Fruit fly (Drosophila melanogaster) whole organism, embryonic: ENCODE data around the gene galla-2.

ENCODE experiments used
- B-H1 ChIP-seq: fragments of 200-800 bp; sonication (Bioruptor generic); IDR thresholded peaks from 3 replicates; pipeline ENCODE4 v1.3.6; 2022; ENCODE audit warnings: missing biosample characterization, missing genetic modification characterization
- Bdp1 ChIP-seq: fragments of 200-800 bp; sonication (Bioruptor generic); optimal IDR thresholded peaks from 3 replicates; lab custom pipeline; 2016; ENCODE audit warnings: missing biosample characterization, missing genetic modification characterization
- Bteb2 ChIP-seq: fragments of 200-800 bp; sonication (Bioruptor generic); optimal IDR thresholded peaks from 2 replicates; lab custom pipeline; 2016; ENCODE audit warnings: missing biosample characterization, missing genetic modification characterization
- CG10543 ChIP-seq: fragments of 200-800 bp; sonication (Bioruptor generic); optimal IDR thresholded peaks from 3 replicates; lab custom pipeline; 2017; ENCODE audit warnings: missing biosample characterization, mild to moderate bottlenecking, missing genetic modification characterization, moderate library complexity
- CG12219 ChIP-seq: fragments of 200-800 bp; sonication (Bioruptor generic); optimal IDR thresholded peaks from 3 replicates; lab custom pipeline; 2018; ENCODE audit warnings: missing biosample characterization, mild to moderate bottlenecking, missing genetic modification characterization
- CG12299 ChIP-seq: fragments of 200-800 bp; sonication (Bioruptor generic); optimal IDR thresholded peaks from 2 replicates; lab custom pipeline; 2018; ENCODE audit warnings: missing biosample characterization, mild to moderate bottlenecking, missing genetic modification characterization
- CG12391 ChIP-seq: fragments of 200-800 bp; sonication (Bioruptor generic); optimal IDR thresholded peaks from 3 replicates; lab custom pipeline; 2018; ENCODE audit warnings: missing biosample characterization, mild to moderate bottlenecking, missing genetic modification characterization, moderate library complexity
- CG13287 ChIP-seq: fragments of 200-800 bp; sonication (Bioruptor generic); IDR thresholded peaks from 2 replicates; pipeline ENCODE4 v1.3.6; 2022; ENCODE audit warnings: missing biosample characterization, missing genetic modification characterization; ENCODE audit not compliant: partially characterized antibody
- CG14014 ChIP-seq: fragments of 200-800 bp; sonication (Bioruptor generic); IDR thresholded peaks from 2 replicates; pipeline ENCODE4 v1.3.6; 2022; ENCODE audit warnings: missing biosample characterization, missing genetic modification characterization
- CG15073 ChIP-seq: fragments of 200-800 bp; sonication (Bioruptor generic); optimal IDR thresholded peaks from 2 replicates; lab custom pipeline; 2016; ENCODE audit warnings: missing biosample characterization, missing genetic modification characterization
- CG15514 ChIP-seq: fragments of 200-800 bp; sonication (Bioruptor generic); optimal IDR thresholded peaks from 3 replicates; lab custom pipeline; 2017; ENCODE audit warnings: missing biosample characterization, missing genetic modification characterization, mild to moderate bottlenecking, moderate library complexity, missing genetic modification reagents
- CG18262 ChIP-seq: fragments of 200-800 bp; optimal IDR thresholded peaks from 3 replicates; lab custom pipeline; 2019; ENCODE audit warnings: missing biosample characterization, mild to moderate bottlenecking, missing genetic modification characterization, moderate library complexity
- CG2116 ChIP-seq: fragments of 200-800 bp; sonication (Bioruptor generic); optimal IDR thresholded peaks from 3 replicates; lab custom pipeline; 2018; ENCODE audit warnings: missing biosample characterization, mild to moderate bottlenecking, missing genetic modification characterization
- CG2120 ChIP-seq: fragments of 200-800 bp; sonication (Bioruptor generic); optimal IDR thresholded peaks from 3 replicates; lab custom pipeline; 2016; ENCODE audit warnings: missing biosample characterization, missing genetic modification characterization
- CG31388 ChIP-seq: fragments of 200-800 bp; sonication (Bioruptor generic); optimal IDR thresholded peaks from 2 replicates; lab custom pipeline; 2016; ENCODE audit warnings: missing biosample characterization, missing genetic modification characterization
- CG3995 ChIP-seq: fragments of 200-800 bp; sonication (Bioruptor generic); optimal IDR thresholded peaks from 3 replicates; lab custom pipeline; 2016; ENCODE audit warnings: missing biosample characterization, missing genetic modification characterization
- CG4707 ChIP-seq: fragments of 200-800 bp; sonication (Bioruptor generic); optimal IDR thresholded peaks from 2 replicates; lab custom pipeline; 2018; ENCODE audit warnings: missing biosample characterization, mild to moderate bottlenecking, missing genetic modification characterization, moderate library complexity
- CG6254 ChIP-seq: fragments of 200-800 bp; sonication (Bioruptor generic); optimal IDR thresholded peaks from 3 replicates; lab custom pipeline; 2017; ENCODE audit warnings: mild to moderate bottlenecking, missing biosample characterization, missing genetic modification reagents, missing genetic modification characterization
- CG7357 ChIP-seq: fragments of 200-800 bp; sonication (Bioruptor generic); IDR thresholded peaks from 3 replicates; pipeline ENCODE4 v1.3.6; 2022; ENCODE audit warnings: missing biosample characterization, missing genetic modification characterization
- CG7745 ChIP-seq: fragments of 200-800 bp; sonication (Bioruptor generic); optimal IDR thresholded peaks from 2 replicates; lab custom pipeline; 2018; ENCODE audit warnings: missing biosample characterization, mild to moderate bottlenecking, missing genetic modification characterization, moderate library complexity
- CoRest ChIP-seq: fragments of 200-800 bp; sonication (Bioruptor generic); optimal IDR thresholded peaks from 3 replicates; lab custom pipeline; 2018; ENCODE audit warnings: missing biosample characterization, mild to moderate bottlenecking, missing genetic modification characterization, moderate library complexity
- Doc2 ChIP-seq: fragments of 200-800 bp; sonication (Bioruptor generic); IDR thresholded peaks from 2 replicates; pipeline ENCODE4 v1.3.6; 2022; ENCODE audit warnings: missing biosample characterization, missing genetic modification characterization
- E2f2 ChIP-seq: fragments of 200-800 bp; sonication (Bioruptor generic); IDR thresholded peaks from 2 replicates; pipeline ENCODE4 v1.3.6; 2022; ENCODE audit warnings: missing biosample characterization, missing genetic modification characterization
- H15 ChIP-seq: fragments of 200-800 bp; sonication (Bioruptor generic); IDR thresholded peaks from 3 replicates; pipeline ENCODE4 v1.3.6; 2022; ENCODE audit warnings: missing biosample characterization, missing genetic modification characterization
- Hmr ChIP-seq: fragments of 200-800 bp; sonication (Bioruptor generic); optimal IDR thresholded peaks from 3 replicates; lab custom pipeline; 2017; ENCODE audit warnings: mild to moderate bottlenecking, missing biosample characterization, missing genetic modification reagents, missing genetic modification characterization
- Lim3 ChIP-seq: fragments of 200-800 bp; sonication (Bioruptor generic); IDR thresholded peaks from 2 replicates; pipeline ENCODE4 v1.3.6; 2022; ENCODE audit warnings: missing biosample characterization, missing genetic modification characterization
- Lpt ChIP-seq: fragments of >200 bp; optimal IDR thresholded peaks from 2 replicates; lab custom pipeline; 2018; ENCODE audit warnings: missing biosample characterization, missing genetic modification characterization
- Mad ChIP-seq: fragments of 200-800 bp; sonication (Bioruptor generic); optimal IDR thresholded peaks from 2 replicates; lab custom pipeline; 2016; ENCODE audit warnings: missing biosample characterization, missing genetic modification characterization
- Mes4 ChIP-seq: fragments of 200-800 bp; sonication (Bioruptor generic); optimal IDR thresholded peaks from 2 replicates; lab custom pipeline; 2016; ENCODE audit warnings: missing biosample characterization, missing genetic modification characterization
- Scr ChIP-seq: fragments of 200-800 bp; sonication (Bioruptor generic); IDR thresholded peaks from 2 replicates; pipeline ENCODE4 v1.3.6; 2022; ENCODE audit warnings: missing biosample characterization, missing genetic modification characterization; ENCODE audit not compliant: partially characterized antibody
- Six4 ChIP-seq: fragments of 200-800 bp; sonication (Bioruptor generic); optimal IDR thresholded peaks from 2 replicates; lab custom pipeline; 2016; ENCODE audit warnings: missing biosample characterization, missing genetic modification characterization
- Trl ChIP-seq, 3 experiments: fragments of >200 bp in 2 of 3; fragments of 200-800 bp in 1 of 3; sonication (Bioruptor generic) in 1 of 3; optimal IDR thresholded peaks; 2 replicates in 1 of 3; 3 replicates in 2 of 3; lab custom pipeline; 2016 to 2017; ENCODE audit warnings: missing biosample characterization in 1 of 3, missing genetic modification characterization in 1 of 3
- ase ChIP-seq: fragments of 200-800 bp; sonication (Bioruptor generic); IDR thresholded peaks from 3 replicates; pipeline ENCODE4 v1.3.6; 2022; ENCODE audit warnings: missing biosample characterization, missing genetic modification characterization
- ato ChIP-seq: fragments of 200-800 bp; sonication (Bioruptor generic); IDR thresholded peaks from 2 replicates; pipeline ENCODE4 v1.3.6; 2022; ENCODE audit warnings: missing biosample characterization, missing genetic modification characterization; ENCODE audit not compliant: partially characterized antibody
- cwo ChIP-seq: fragments of 200-800 bp; sonication (Bioruptor generic); optimal IDR thresholded peaks from 3 replicates; lab custom pipeline; 2017; ENCODE audit warnings: missing biosample characterization, missing genetic modification characterization, mild to moderate bottlenecking, moderate library complexity, missing genetic modification reagents
- exex ChIP-seq: fragments of 200-800 bp; sonication (Bioruptor generic); optimal IDR thresholded peaks from 4 replicates; lab custom pipeline; 2018; ENCODE audit warnings: missing biosample characterization, mild to moderate bottlenecking, missing genetic modification characterization, moderate library complexity
- fru ChIP-seq: fragments of >200 bp; optimal IDR thresholded peaks from 2 replicates; lab custom pipeline; 2017
- gce ChIP-seq: fragments of 200-800 bp; sonication (Bioruptor generic); IDR thresholded peaks from 3 replicates; pipeline ENCODE4 v1.3.6; 2022; ENCODE audit warnings: missing biosample characterization, missing genetic modification characterization
- insv ChIP-seq, 2 experiments: fragments of 200-800 bp; sonication (Bioruptor generic); optimal IDR thresholded peaks; 3 replicates each; lab custom pipeline; 2016 to 2018; ENCODE audit warnings: missing biosample characterization in 2 of 2, missing genetic modification characterization in 2 of 2
- jumu ChIP-seq: fragments of 200-800 bp; sonication (Bioruptor generic); optimal IDR thresholded peaks from 3 replicates; lab custom pipeline; 2016; ENCODE audit warnings: missing biosample characterization, missing genetic modification characterization
- luna ChIP-seq: fragments of 200-800 bp; sonication (Bioruptor generic); optimal IDR thresholded peaks from 2 replicates; lab custom pipeline; 2016; ENCODE audit warnings: missing biosample characterization, missing genetic modification characterization
- nerfin-2 ChIP-seq: fragments of 200-800 bp; sonication (Bioruptor generic); IDR thresholded peaks from 2 replicates; pipeline ENCODE4 v1.3.6; 2022; ENCODE audit warnings: missing biosample characterization, missing genetic modification characterization; ENCODE audit not compliant: partially characterized antibody
- phol ChIP-seq: fragments of 200-800 bp; sonication (Bioruptor generic); optimal IDR thresholded peaks from 3 replicates; lab custom pipeline; 2018; ENCODE audit warnings: missing biosample characterization, mild to moderate bottlenecking, missing genetic modification characterization, moderate library complexity
- pzg ChIP-seq: fragments of 200-800 bp; sonication (Bioruptor generic); optimal IDR thresholded peaks from 3 replicates; lab custom pipeline; 2018; ENCODE audit warnings: missing biosample characterization, mild to moderate bottlenecking, missing genetic modification characterization, moderate library complexity
- sim ChIP-seq: fragments of 200-800 bp; sonication (Bioruptor generic); IDR thresholded peaks from 2 replicates; pipeline ENCODE4 v1.3.6; 2022; ENCODE audit warnings: missing biosample characterization, missing genetic modification characterization
- so ChIP-seq: fragments of 200-800 bp; sonication (Bioruptor generic); IDR thresholded peaks from 3 replicates; pipeline ENCODE4 v1.3.6; 2022; ENCODE audit warnings: missing biosample characterization, missing genetic modification characterization
- sr ChIP-seq: fragments of 200-800 bp; sonication (Bioruptor generic); IDR thresholded peaks from 3 replicates; pipeline ENCODE4 v1.3.6; 2022; ENCODE audit warnings: missing biosample characterization, missing genetic modification characterization
- stc ChIP-seq: fragments of 200-800 bp; sonication (Bioruptor generic); IDR thresholded peaks from 2 replicates; pipeline ENCODE4 v1.3.6; 2022; ENCODE audit warnings: missing biosample characterization, missing genetic modification characterization
- wek ChIP-seq: fragments of 200-800 bp; sonication (Bioruptor generic); optimal IDR thresholded peaks from 3 replicates; lab custom pipeline; 2018; ENCODE audit warnings: missing biosample characterization, mild to moderate bottlenecking, missing genetic modification characterization, moderate library complexity

galla-2 gene

DNA sequence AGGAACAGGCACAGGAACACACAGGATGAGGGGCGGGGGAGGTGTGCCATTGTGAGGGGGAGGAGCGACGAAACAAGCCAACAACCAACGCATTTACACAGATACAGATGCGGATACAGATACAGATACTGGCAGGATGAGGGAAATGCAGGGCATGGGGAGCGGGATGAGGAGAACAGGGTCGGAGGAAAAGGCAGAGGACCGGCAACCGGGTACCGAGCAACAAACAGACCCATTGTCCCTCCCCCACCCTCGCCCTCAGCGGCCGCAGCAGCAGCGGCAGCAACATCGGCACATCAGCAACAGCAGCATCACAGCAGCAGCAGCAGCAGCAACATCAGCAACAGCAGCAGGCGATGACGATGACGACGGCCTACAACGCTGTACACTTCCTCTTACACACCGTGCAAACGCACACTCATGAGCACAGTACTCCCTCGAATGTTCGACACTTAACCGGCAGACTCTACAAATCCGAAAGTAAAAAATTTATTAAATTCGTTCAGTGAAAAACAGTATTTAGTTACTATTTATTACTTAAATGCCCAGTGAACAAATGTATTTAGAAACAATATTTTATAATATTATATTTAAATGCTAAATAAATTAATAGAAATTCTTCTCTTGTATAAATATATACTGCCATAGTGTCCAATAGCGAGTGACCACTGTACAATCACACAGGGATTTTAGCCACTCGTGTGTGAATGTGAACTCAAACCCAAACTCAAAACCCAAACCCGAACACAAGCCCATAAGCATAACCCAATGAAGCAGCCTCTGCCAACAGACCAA is 27.1 kb upstream of the galla-2 start (continued):
- TF ChIP-seq CG13287 (GFP tag; lab: Robert Waterston, UW) = no peak
- 0 out of 2 replicates have a peak, but pooled peaks have one; percentile 21 for TF ChIP-seq ato (GFP tag; lab: Robert Waterston, UW)
- peak; percentile 34; the same call in 1 of the 2 replicates for TF ChIP-seq sim (GFP tag; lab: Robert Waterston, UW)
- peak; percentile 86 for TF ChIP-seq stc (GFP tag; lab: Robert Waterston, UW)
- peak; percentile 73 for TF ChIP-seq ase
- TF ChIP-seq luna (GFP tag; lab: Kevin White, UChicago) = no peak
- peak; percentile 68 for TF ChIP-seq CG2120 (GFP tag; lab: Kevin White, UChicago)
- TF ChIP-seq gce (GFP tag; lab: Robert Waterston, UW) = peak; percentile 77; the same call in 2 of the 3 replicates
- peak; percentile 74 for TF ChIP-seq H15 (GFP tag; lab: Robert Waterston, UW)
- no peak for TF ChIP-seq jumu (GFP tag; lab: Kevin White, UChicago)
- peak; percentile 81 for TF ChIP-seq CG12299
- peak; percentile 89; the same call in 2 of the 3 replicates for TF ChIP-seq so (GFP tag; lab: Robert Waterston, UW)
- peak; percentile 63 for TF ChIP-seq CG15514 (GFP tag; lab: Kevin White, UChicago)
- TF ChIP-seq Doc2 (GFP tag; lab: Robert Waterston, UW) = no peak
- no peak for TF ChIP-seq CG7745
- no peak for TF ChIP-seq wek (GFP tag; lab: Kevin White, UChicago)
- peak in 1 of 2 experiments; percentile 14 for TF ChIP-seq insv (GFP tag; optimal IDR thresholded peaks at IDR 0.05; lab: Kevin White, UChicago)
- no peak for TF ChIP-seq Scr (GFP tag; lab: Robert Waterston, UW)
- TF ChIP-seq Hmr (GFP tag; lab: Kevin White, UChicago) = peak; percentile 91
- peak; percentile 17 for TF ChIP-seq Bteb2 (GFP tag; lab: Kevin White, UChicago)
- TF ChIP-seq CG6254 (GFP tag; lab: Kevin White, UChicago) = peak; percentile 70
- peak; percentile 9 for TF ChIP-seq Bdp1 (GFP tag; lab: Kevin White, UChicago)
- no peak for TF ChIP-seq Mes4 (GFP tag; lab: Kevin White, UChicago)
- TF ChIP-seq CoRest (tag; lab: Kevin White, UChicago) = peak; percentile 93
- TF ChIP-seq CG12391 (tag; lab: Kevin White, UChicago) = peak; percentile 94
- peak; percentile 51 for TF ChIP-seq CG15073 (GFP tag; lab: Kevin White, UChicago)
- peak; percentile 56 for TF ChIP-seq Lim3 (GFP tag; lab: Robert Waterston, UW)
- peak; percentile 79 for TF ChIP-seq CG10543 (GFP tag; lab: Kevin White, UChicago)
- TF ChIP-seq Six4 (GFP tag; lab: Kevin White, UChicago) = peak; percentile 80
- TF ChIP-seq sr (GFP tag; lab: Robert Waterston, UW) = no peak
- peak; percentile 79 for TF ChIP-seq B-H1
- no peak for TF ChIP-seq CG3995 (GFP tag; lab: Kevin White, UChicago)
- peak; percentile 45 for TF ChIP-seq exex
- TF ChIP-seq Lpt (GFP tag; lab: Kevin White, UChicago) = peak; percentile 54
- peak; percentile 73 for TF ChIP-seq CG12219 (GFP tag; lab: Kevin White, UChicago)
- TF ChIP-seq phol (tag; lab: Kevin White, UChicago) = peak; percentile 92
- peak; percentile 52 for TF ChIP-seq CG4707 (GFP tag; lab: Kevin White, UChicago)
- TF ChIP-seq Mad (GFP tag; lab: Kevin White, UChicago) = no peak
- no peak for TF ChIP-seq Trl (optimal IDR thresholded peaks at IDR 0.05; lab: Kevin White, UChicago)
- no peak for TF ChIP-seq Trl (GFP tag; optimal IDR thresholded peaks at IDR 0.05; lab: Kevin White, UChicago)
- TF ChIP-seq CG14014 (GFP tag; lab: Robert Waterston, UW) = peak; percentile 82
- peak; percentile 95 for TF ChIP-seq CG18262 (tag; lab: Kevin White, UChicago)
- TF ChIP-seq pzg (GFP tag; lab: Kevin White, UChicago) = no peak
- no peak for TF ChIP-seq fru (lab: Kevin White, UChicago)
- peak; percentile 86 for TF ChIP-seq cwo
- peak; percentile 54 for TF ChIP-seq CG2116
- TF ChIP-seq CG7357 (GFP tag; lab: Robert Waterston, UW) = peak; percentile 79
- no peak for TF ChIP-seq nerfin-2 (GFP tag; lab: Robert Waterston, UW)
- TF ChIP-seq E2f2 = peak; percentile 66
- peak; percentile 56 for TF ChIP-seq CG31388
